Fruit fly (Drosophila melanogaster) whole organism, embryonic: ENCODE data around the gene Duba.

Experiments used
- Atf6 ChIP-seq: fragments of 200-800 bp; sonication (Bioruptor generic); IDR thresholded peaks from 2 replicates; pipeline ENCODE4 v1.3.6; 2022; ENCODE audit warnings: missing biosample characterization, missing genetic modification characterization
- CG10565 ChIP-seq: fragments of 200-800 bp; sonication (Bioruptor generic); optimal IDR thresholded peaks from 3 replicates; lab custom pipeline; 2016; ENCODE audit warnings: missing biosample characterization, mild to moderate bottlenecking, missing genetic modification characterization
- CG10979 ChIP-seq: fragments of 200-800 bp; sonication (Bioruptor generic); optimal IDR thresholded peaks from 2 replicates; lab custom pipeline; 2018; ENCODE audit warnings: missing biosample characterization, mild to moderate bottlenecking, missing genetic modification characterization, moderate library complexity
- CG11085 ChIP-seq: fragments of 200-800 bp; sonication (Bioruptor generic); IDR thresholded peaks from 2 replicates; pipeline ENCODE4 v1.3.6; 2022; ENCODE audit warnings: missing biosample characterization, missing genetic modification characterization
- CG11456 ChIP-seq: fragments of 200-800 bp; sonication (Bioruptor generic); IDR thresholded peaks from 3 replicates; pipeline ENCODE4 v1.3.6; 2022; ENCODE audit warnings: missing biosample characterization, missing genetic modification characterization
- CG11695 ChIP-seq: fragments of 200-800 bp; sonication (Bioruptor generic); IDR thresholded peaks from 3 replicates; pipeline ENCODE4 v1.3.6; 2022; ENCODE audit warnings: missing biosample characterization, missing genetic modification characterization
- CG12155 ChIP-seq: fragments of 200-800 bp; sonication (Bioruptor generic); optimal IDR thresholded peaks from 3 replicates; lab custom pipeline; 2016; ENCODE audit warnings: missing biosample characterization, missing genetic modification characterization
- CG12744 ChIP-seq: fragments of 200-800 bp; sonication (Bioruptor generic); optimal IDR thresholded peaks from 2 replicates; lab custom pipeline; 2016; ENCODE audit warnings: missing biosample characterization, missing genetic modification characterization
- CG13624 ChIP-seq: fragments of 200-800 bp; sonication (Bioruptor generic); optimal IDR thresholded peaks from 2 replicates; lab custom pipeline; 2016; ENCODE audit warnings: missing biosample characterization, missing genetic modification characterization
- CG13894 ChIP-seq: fragments of 200-800 bp; sonication (Bioruptor generic); optimal IDR thresholded peaks from 3 replicates; lab custom pipeline; 2018; ENCODE audit warnings: missing biosample characterization, mild to moderate bottlenecking, missing genetic modification characterization, moderate library complexity
- CG14014 ChIP-seq: fragments of 200-800 bp; sonication (Bioruptor generic); IDR thresholded peaks from 2 replicates; pipeline ENCODE4 v1.3.6; 2022; ENCODE audit warnings: missing biosample characterization, missing genetic modification characterization
- CG14667 ChIP-seq: fragments of 200-800 bp; sonication (Bioruptor generic); IDR thresholded peaks from 2 replicates; pipeline ENCODE4 v1.3.6; 2022; ENCODE audit warnings: missing biosample characterization, missing genetic modification characterization
- CG17385 ChIP-seq: fragments of 200-800 bp; sonication (Bioruptor generic); optimal IDR thresholded peaks from 3 replicates; lab custom pipeline; 2018; ENCODE audit warnings: missing biosample characterization, mild to moderate bottlenecking, missing genetic modification characterization
- CG1792 ChIP-seq: fragments of 200-800 bp; sonication (Bioruptor generic); optimal IDR thresholded peaks from 2 replicates; lab custom pipeline; 2016; ENCODE audit warnings: missing biosample characterization, missing genetic modification characterization
- CG18476 ChIP-seq: fragments of 200-800 bp; sonication (Bioruptor generic); optimal IDR thresholded peaks from 2 replicates; lab custom pipeline; 2016; ENCODE audit warnings: missing biosample characterization, mild to moderate bottlenecking, missing genetic modification characterization
- CG3281 ChIP-seq: fragments of 200-800 bp; sonication (Bioruptor generic); optimal IDR thresholded peaks from 3 replicates; lab custom pipeline; 2017; ENCODE audit warnings: missing biosample characterization, mild to moderate bottlenecking, missing genetic modification characterization
- CG33213 ChIP-seq: fragments of 200-800 bp; sonication (Bioruptor generic); optimal IDR thresholded peaks from 3 replicates; lab custom pipeline; 2016; ENCODE audit warnings: missing biosample characterization, missing genetic modification characterization
- CG4404 ChIP-seq: fragments of 200-800 bp; sonication (Bioruptor generic); IDR thresholded peaks from 2 replicates; pipeline ENCODE4 v1.3.6; 2022; ENCODE audit warnings: missing biosample characterization, missing genetic modification characterization
- CG5245 ChIP-seq: fragments of 200-800 bp; sonication (Bioruptor generic); optimal IDR thresholded peaks from 3 replicates; lab custom pipeline; 2016; ENCODE audit warnings: missing biosample characterization, missing genetic modification characterization
- CG7556 ChIP-seq: fragments of 200-800 bp; sonication (Bioruptor generic); optimal IDR thresholded peaks from 2 replicates; lab custom pipeline; 2017; ENCODE audit warnings: missing biosample characterization, mild to moderate bottlenecking, missing genetic modification characterization
- CG9817 ChIP-seq: fragments of 200-800 bp; sonication (Bioruptor generic); optimal IDR thresholded peaks from 2 replicates; lab custom pipeline; 2018; ENCODE audit warnings: missing biosample characterization, mild to moderate bottlenecking, missing genetic modification characterization, moderate library complexity
- CoRest ChIP-seq: fragments of 200-800 bp; sonication (Bioruptor generic); optimal IDR thresholded peaks from 3 replicates; lab custom pipeline; 2018; ENCODE audit warnings: missing biosample characterization, mild to moderate bottlenecking, missing genetic modification characterization, moderate library complexity
- CrebB ChIP-seq: fragments of 200-800 bp; sonication (Bioruptor generic); optimal IDR thresholded peaks from 3 replicates; lab custom pipeline; 2018; ENCODE audit warnings: missing biosample characterization, mild to moderate bottlenecking, missing genetic modification characterization
- D19B ChIP-seq: fragments of 200-800 bp; sonication (Bioruptor generic); optimal IDR thresholded peaks from 2 replicates; lab custom pipeline; 2017; ENCODE audit warnings: missing biosample characterization, mild to moderate bottlenecking, missing genetic modification characterization
- Dbx ChIP-seq: fragments of 200-800 bp; sonication (Bioruptor generic); IDR thresholded peaks from 3 replicates; pipeline ENCODE4 v1.3.6; 2022; ENCODE audit warnings: missing biosample characterization, missing genetic modification characterization
- Drgx ChIP-seq: fragments of 200-800 bp; sonication (Bioruptor generic); IDR thresholded peaks from 2 replicates; pipeline ENCODE4 v1.3.6; 2022; ENCODE audit warnings: missing biosample characterization, missing genetic modification characterization
- Ets65A ChIP-seq: fragments of 200-800 bp; sonication (Bioruptor generic); peaks from one replicate; lab custom pipeline; 2016; ENCODE audit warnings: missing biosample characterization, missing genetic modification characterization
- Gsc ChIP-seq: fragments of 200-800 bp; sonication (Bioruptor generic); IDR thresholded peaks from 2 replicates; pipeline ENCODE4 v1.3.6; 2022; ENCODE audit warnings: missing biosample characterization, missing genetic modification characterization
- Hmr ChIP-seq: fragments of 200-800 bp; sonication (Bioruptor generic); optimal IDR thresholded peaks from 3 replicates; lab custom pipeline; 2017; ENCODE audit warnings: mild to moderate bottlenecking, missing biosample characterization, missing genetic modification reagents, missing genetic modification characterization
- Hr39 ChIP-seq: fragments of >200 bp; optimal IDR thresholded peaks from 2 replicates; lab custom pipeline; 2017
- Hr51 ChIP-seq, 2 experiments: fragments of 200-800 bp; sonication (Bioruptor generic); optimal IDR thresholded peaks; 2 replicates in 1 of 2; 3 replicates in 1 of 2; lab custom pipeline; 2016 to 2018; ENCODE audit warnings: missing biosample characterization in 2 of 2, missing genetic modification characterization in 2 of 2, mild to moderate bottlenecking in 1 of 2, moderate library complexity in 1 of 2
- Med ChIP-seq: fragments of 200-800 bp; sonication (Bioruptor generic); peaks from one replicate; lab custom pipeline; 2016; ENCODE audit warnings: missing biosample characterization, missing genetic modification characterization, mild to moderate bottlenecking, inconsistent platforms, moderate library complexity
- Meics ChIP-seq: fragments of 200-800 bp; sonication (Bioruptor generic); optimal IDR thresholded peaks from 2 replicates; lab custom pipeline; 2017; ENCODE audit warnings: missing biosample characterization, mild to moderate bottlenecking, missing genetic modification characterization
- PHDP ChIP-seq: fragments of 200-800 bp; sonication (Bioruptor generic); optimal IDR thresholded peaks from 3 replicates; lab custom pipeline; 2018; ENCODE audit warnings: missing biosample characterization, mild to moderate bottlenecking, missing genetic modification characterization, moderate library complexity
- Rfx ChIP-seq: fragments of 200-800 bp; sonication (Bioruptor generic); IDR thresholded peaks from 2 replicates; pipeline ENCODE4 v1.3.6; 2022; ENCODE audit warnings: missing biosample characterization, missing genetic modification characterization
- Vsx1 ChIP-seq: fragments of 200-800 bp; sonication (Bioruptor generic); optimal IDR thresholded peaks from 2 replicates; lab custom pipeline; 2017; ENCODE audit warnings: missing biosample characterization, mild to moderate bottlenecking, missing genetic modification characterization, missing genetic modification reagents
- az2 ChIP-seq: fragments of 200-800 bp; sonication (Bioruptor generic); optimal IDR thresholded peaks from 3 replicates; lab custom pipeline; 2016; ENCODE audit warnings: missing biosample characterization, missing genetic modification characterization
- bbx ChIP-seq: fragments of 200-800 bp; sonication (Bioruptor generic); IDR thresholded peaks from 2 replicates; pipeline ENCODE4 v1.3.6; 2022; ENCODE audit warnings: missing biosample characterization, missing genetic modification characterization; ENCODE audit not compliant: partially characterized antibody
- btn ChIP-seq: fragments of 200-800 bp; sonication (Bioruptor generic); optimal IDR thresholded peaks from 2 replicates; lab custom pipeline; 2016; ENCODE audit warnings: missing biosample characterization, missing genetic modification characterization
- caup ChIP-seq: fragments of 200-800 bp; sonication (Bioruptor generic); optimal IDR thresholded peaks from 3 replicates; lab custom pipeline; 2017; ENCODE audit warnings: missing biosample characterization, mild to moderate bottlenecking, missing genetic modification characterization, moderate library complexity; ENCODE audit not compliant: severe bottlenecking
- dmrt99B ChIP-seq: fragments of 200-800 bp; sonication (Bioruptor generic); optimal IDR thresholded peaks from 2 replicates; lab custom pipeline; 2018; ENCODE audit warnings: missing biosample characterization, mild to moderate bottlenecking, missing genetic modification characterization, moderate library complexity
- lmd ChIP-seq: fragments of 200-800 bp; sonication (Bioruptor generic); IDR thresholded peaks from 2 replicates; pipeline ENCODE4 v1.3.6; 2022; ENCODE audit warnings: missing biosample characterization, missing genetic modification characterization
- mam ChIP-seq: fragments of 200-800 bp; sonication (Bioruptor generic); optimal IDR thresholded peaks from 3 replicates; lab custom pipeline; 2016; ENCODE audit warnings: missing biosample characterization, missing genetic modification characterization
- nerfin-1 ChIP-seq: fragments of 200-800 bp; sonication (Bioruptor generic); optimal IDR thresholded peaks from 3 replicates; lab custom pipeline; 2019; ENCODE audit warnings: missing biosample characterization, mild to moderate bottlenecking, missing genetic modification characterization, moderate library complexity
- pho ChIP-seq: fragments of 200-800 bp; sonication (Bioruptor generic); optimal IDR thresholded peaks from 2 replicates; lab custom pipeline; 2016; ENCODE audit warnings: missing biosample characterization, missing genetic modification characterization
- tio ChIP-seq: fragments of 200-800 bp; sonication (Bioruptor generic); optimal IDR thresholded peaks from 2 replicates; lab custom pipeline; 2017; ENCODE audit warnings: missing biosample characterization, missing genetic modification characterization, inconsistent platforms
- tll ChIP-seq, 2 experiments: fragments of 200-800 bp in 1 of 2; fragments of >200 bp in 1 of 2; sonication (Bioruptor generic) in 1 of 2; optimal IDR thresholded peaks; 2 replicates each; lab custom pipeline; 2017 to 2019; ENCODE audit warnings: missing biosample characterization in 2 of 2, missing genetic modification characterization in 2 of 2, mild to moderate bottlenecking in 1 of 2, moderate library complexity in 1 of 2
- trh ChIP-seq: fragments of 200-800 bp; sonication (Bioruptor generic); optimal IDR thresholded peaks from 2 replicates; lab custom pipeline; 2016; ENCODE audit warnings: missing biosample characterization, missing genetic modification characterization
- tup ChIP-seq: fragments of 200-800 bp; sonication (Bioruptor generic); optimal IDR thresholded peaks from 2 replicates; lab custom pipeline; 2016; ENCODE audit warnings: missing biosample characterization, mild to moderate bottlenecking, missing genetic modification characterization, moderate library complexity
- zen2 ChIP-seq: fragments of 200-800 bp; sonication (Bioruptor generic); IDR thresholded peaks from 3 replicates; pipeline ENCODE4 v1.3.6; 2022; ENCODE audit warnings: missing biosample characterization, missing genetic modification characterization; ENCODE audit not compliant: partially characterized antibody

The Duba gene

DNA sequence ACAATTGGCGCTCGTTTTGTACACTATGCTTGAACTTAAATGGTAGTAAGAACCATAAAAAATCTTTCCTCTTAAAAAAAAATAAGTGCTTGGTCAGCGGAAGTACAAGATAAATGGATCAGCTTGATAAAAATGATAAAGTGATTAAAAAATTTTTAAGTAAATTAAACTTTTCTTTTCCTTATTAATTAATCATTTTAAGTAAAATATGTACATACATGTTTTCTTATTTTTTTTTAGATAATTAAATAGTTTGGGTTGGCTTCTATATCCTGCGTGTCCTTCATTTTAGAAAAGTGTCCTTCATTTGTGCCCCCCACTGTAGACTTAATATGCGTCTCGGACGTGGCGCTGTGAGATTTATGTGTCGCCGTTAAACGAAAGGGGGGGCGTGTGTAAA, 52.6 kb downstream of the Duba start (continued):
- TF ChIP-seq btn (no peak), lmd (GFP tag; lab: Robert Waterston, UW) (peak; percentile 18; the same call in 1 of the 2 replicates), tup (GFP tag; lab: Kevin White, UChicago) (no peak), Ets65A (peak; percentile 12), CG11695 (GFP tag; lab: Robert Waterston, UW) (0 out of 3 replicates have a peak, but pooled peaks have one; percentile 13), CG14014 (GFP tag; lab: Robert Waterston, UW) (0 out of 2 replicates have a peak, but pooled peaks have one; percentile 32), CG5245 (no peak), CG3281 (GFP tag; lab: Kevin White, UChicago) (peak; percentile 70), CG12155 (GFP tag; lab: Kevin White, UChicago) (peak; percentile 23), D19B (peak; percentile 7), az2 (GFP tag; lab: Kevin White, UChicago) (peak; percentile 29), Hr39 (lab: Kevin White, UChicago) (no peak), CrebB (tag; lab: Kevin White, UChicago) (no peak), Drgx (no peak), nerfin-1 (no peak), CG12744 (GFP tag; lab: Kevin White, UChicago) (no peak), tio (peak; percentile 34), PHDP (tag; lab: Kevin White, UChicago) (peak; percentile 52), CG14667 (GFP tag; lab: Robert Waterston, UW) (no peak), dmrt99B (tag; lab: Kevin White, UChicago) (peak; percentile 37), Gsc (GFP tag; lab: Robert Waterston, UW) (no peak), caup (GFP tag; lab: Kevin White, UChicago) (peak; percentile 41), CG11085 (GFP tag; lab: Robert Waterston, UW) (no peak), Meics (GFP tag; lab: Kevin White, UChicago) (peak; percentile 66), pho (GFP tag; lab: Kevin White, UChicago) (peak; percentile 7), Hr51 (GFP tag; optimal IDR thresholded peaks at IDR 0.05; lab: Kevin White, UChicago) (peak in 1 of 2 experiments; percentile 38), Dbx (GFP tag; lab: Robert Waterston, UW) (peak; percentile 49; the same call in 1 of the 3 replicates), CG13624 (no peak), CG11456 (no peak), CG1792 (GFP tag; lab: Kevin White, UChicago) (no peak), Atf6 (GFP tag; lab: Robert Waterston, UW) (0 out of 2 replicates have a peak, but pooled peaks have one; percentile 33), mam (GFP tag; lab: Kevin White, UChicago) (peak; percentile 36), CG18476 (GFP tag; lab: Kevin White, UChicago) (no peak), CG17385 (peak; percentile 19), CG9817 (tag; lab: Kevin White, UChicago) (peak; percentile 31), Rfx (GFP tag; lab: Robert Waterston, UW) (peak; percentile 38; the same call in 1 of the 2 replicates)

- TF ChIP-seq tll (GFP tag; optimal IDR thresholded peaks at IDR 0.05; lab: Kevin White, UChicago) (no peak), CoRest (tag; lab: Kevin White, UChicago) (peak; percentile 87), CG33213 (peak; percentile 41), CG10979 (tag; lab: Kevin White, UChicago) (peak; percentile 90), CG4404 (no peak), trh (GFP tag; lab: Kevin White, UChicago) (peak; percentile 46), bbx (GFP tag; lab: Robert Waterston, UW) (no peak), CG7556 (GFP tag; lab: Kevin White, UChicago) (peak; percentile 84), zen2 (GFP tag; lab: Robert Waterston, UW) (no peak), CG10565 (GFP tag; lab: Kevin White, UChicago) (no peak), Med (GFP tag; lab: Kevin White, UChicago) (peak; percentile 85), Hmr (GFP tag; lab: Kevin White, UChicago) (peak; percentile 72), CG13894 (peak; percentile 59), CG14667 (GFP tag; lab: Robert Waterston, UW) (peak; percentile 55; the same call in 1 of the 2 replicates), Vsx1 (GFP tag; lab: Kevin White, UChicago) (peak; percentile 11)
Observed at dm6 chr3L:11555662-11556460, 53.4 kb downstream of the Duba start.
